Fruit fly (Drosophila melanogaster): ENCODE measurements around the gene CG5274.

CG5274 gene

dm6 chr3L:20442674-20443313 is 15.3 kb upstream of the CG5274 start (continued):
- TF ChIP-seq nerfin-1 (tag; optimal IDR thresholded peaks at IDR 0.05), result peak; percentile 1
- no peak for TF ChIP-seq pum (GFP tag; optimal IDR thresholded peaks at IDR 0.05)
- peak; percentile 99 for TF ChIP-seq pros (GFP tag; optimal IDR thresholded peaks at IDR 0.05)
- peak; percentile 16 for TF ChIP-seq nom (GFP tag; optimal IDR thresholded peaks at IDR 0.05)
- no peak for TF ChIP-seq insv (GFP tag; optimal IDR thresholded peaks at IDR 0.05)
- no peak for TF ChIP-seq vfl (GFP tag; optimal IDR thresholded peaks at IDR 0.05)
- peak; percentile 52; the same call in 1 of the 2 replicates for TF ChIP-seq nerfin-2 (GFP tag; IDR thresholded peaks at IDR 0.05; ENCODE audit: partially characterized antibody)
- no peak for TF ChIP-seq ac (GFP tag; optimal IDR thresholded peaks at IDR 0.05)
- no peak for TF ChIP-seq CG11504 (tag; optimal IDR thresholded peaks at IDR 0.05)
- no peak for TF ChIP-seq Bgb (GFP tag; IDR thresholded peaks at IDR 0.05; ENCODE audit: partially characterized antibody)
- no peak for TF ChIP-seq CG1602 (GFP tag; optimal IDR thresholded peaks at IDR 0.05)
- no peak for TF ChIP-seq Dip2 (GFP tag; IDR thresholded peaks at IDR 0.05)
- TF ChIP-seq dm (GFP tag; optimal IDR thresholded peaks at IDR 0.05), result no peak
- TF ChIP-seq Trl (optimal IDR thresholded peaks at IDR 0.05), result peak; percentile 72 to 78
- TF ChIP-seq Trl (GFP tag; optimal IDR thresholded peaks at IDR 0.05), result no peak
- peak; percentile 17; the same call in 1 of the 3 replicates for TF ChIP-seq CG34422 (GFP tag; IDR thresholded peaks at IDR 0.05)
- no peak for TF ChIP-seq Sry-β (GFP tag; optimal IDR thresholded peaks at IDR 0.05)
- TF ChIP-seq grn (GFP tag; optimal IDR thresholded peaks at IDR 0.05), result no peak
- no peak for TF ChIP-seq CG4730 (GFP tag; IDR thresholded peaks at IDR 0.05)
- TF ChIP-seq Kr (GFP tag; optimal IDR thresholded peaks at IDR 0.05), result no peak
- 0 out of 2 replicates have a peak, but pooled peaks have one; percentile 26 for TF ChIP-seq CG4360 (GFP tag; IDR thresholded peaks at IDR 0.05)
- TF ChIP-seq CG10462 (GFP tag; optimal IDR thresholded peaks at IDR 0.05), result no peak
- no peak for TF ChIP-seq gsb (GFP tag; IDR thresholded peaks at IDR 0.05)
- no peak for TF ChIP-seq H2.0 (GFP tag; IDR thresholded peaks at IDR 0.05)
- no peak for TF ChIP-seq sqz (GFP tag; optimal IDR thresholded peaks at IDR 0.05)
- TF ChIP-seq seq (GFP tag; IDR thresholded peaks at IDR 0.05), result peak; percentile 64; the same call in 1 of the 2 replicates
- TF ChIP-seq CG10979 (tag; optimal IDR thresholded peaks at IDR 0.05), result no peak
- TF ChIP-seq NC2α (GFP tag; optimal IDR thresholded peaks at IDR 0.05), result no peak
- no peak for TF ChIP-seq trem (tag; optimal IDR thresholded peaks at IDR 0.05)
- no peak for TF ChIP-seq z (GFP tag; IDR thresholded peaks at IDR 0.05)
- no peak for TF ChIP-seq CG30431 (GFP tag; optimal IDR thresholded peaks at IDR 0.05)
- peak; percentile 15 for TF ChIP-seq CG6854 (GFP tag; optimal IDR thresholded peaks at IDR 0.05)
- no peak for TF ChIP-seq NFAT (GFP tag; IDR thresholded peaks at IDR 0.05)
- no peak for TF ChIP-seq CG15011 (GFP tag; optimal IDR thresholded peaks at IDR 0.05)
- TF ChIP-seq fd102C (GFP tag; optimal IDR thresholded peaks at IDR 0.05), result no peak
- TF ChIP-seq bsh (GFP tag; optimal IDR thresholded peaks at IDR 0.05), result no peak
- TF ChIP-seq Hmx (GFP tag; optimal IDR thresholded peaks at IDR 0.05), result no peak
- TF ChIP-seq ewg (GFP tag; optimal IDR thresholded peaks at IDR 0.05), result peak; percentile 86
- no peak for TF ChIP-seq chm (GFP tag; IDR thresholded peaks at IDR 0.05)
- TF ChIP-seq onecut (GFP tag; IDR thresholded peaks at IDR 0.05), result no peak

Measured in whole organism, embryonic.